Fruit fly (Drosophila melanogaster) whole organism, prepupa: ENCODE data around the gene CG31100.

Experiments used
- Blimp-1 ChIP-seq: fragments of 200-800 bp; sonication (Bioruptor generic); optimal IDR thresholded peaks from 3 replicates; lab custom pipeline; 2017; ENCODE audit warnings: missing biosample characterization, missing genetic modification characterization, mild to moderate bottlenecking, moderate library complexity, missing genetic modification reagents
- CG10669 ChIP-seq: fragments of 200-800 bp; sonication (Bioruptor generic); optimal IDR thresholded peaks from 3 replicates; lab custom pipeline; 2018; ENCODE audit warnings: missing biosample characterization, mild to moderate bottlenecking, missing genetic modification characterization, moderate library complexity
- CG11294 ChIP-seq: fragments of 200-800 bp; sonication (Bioruptor generic); IDR thresholded peaks from 2 replicates; pipeline ENCODE4 v1.3.6; 2022; ENCODE audit warnings: missing biosample characterization, missing genetic modification characterization
- CG11762 ChIP-seq: fragments of 200-800 bp; sonication (Bioruptor generic); optimal IDR thresholded peaks from 3 replicates; lab custom pipeline; 2016; ENCODE audit warnings: missing biosample characterization, missing genetic modification characterization; ENCODE audit not compliant: insufficient read depth
- CG11902 ChIP-seq: fragments of 200-800 bp; sonication (Bioruptor generic); optimal IDR thresholded peaks from 3 replicates; lab custom pipeline; 2016; ENCODE audit warnings: missing biosample characterization, missing genetic modification characterization
- CG15336 ChIP-seq: fragments of 200-800 bp; sonication (Bioruptor generic); IDR thresholded peaks from 2 replicates; pipeline ENCODE4 v1.3.6; 2022; ENCODE audit warnings: missing biosample characterization, missing genetic modification characterization
- CG1621 ChIP-seq: fragments of 200-800 bp; sonication (Bioruptor generic); optimal IDR thresholded peaks from 3 replicates; lab custom pipeline; 2018; ENCODE audit warnings: missing biosample characterization, mild to moderate bottlenecking, missing genetic modification characterization
- CG16779 ChIP-seq: fragments of 200-800 bp; sonication (Bioruptor generic); optimal IDR thresholded peaks from 3 replicates; lab custom pipeline; 2017; ENCODE audit warnings: missing biosample characterization, mild to moderate bottlenecking, missing genetic modification characterization
- CG3032 ChIP-seq: fragments of 200-800 bp; optimal IDR thresholded peaks from 2 replicates; lab custom pipeline; 2019; ENCODE audit warnings: missing biosample characterization, mild to moderate bottlenecking, missing genetic modification characterization, moderate library complexity
- CG31627 ChIP-seq: fragments of 200-800 bp; sonication (Bioruptor generic); optimal IDR thresholded peaks from 3 replicates; lab custom pipeline; 2016; ENCODE audit warnings: missing biosample characterization, missing genetic modification characterization
- CG32006 ChIP-seq: fragments of 200-800 bp; sonication (Bioruptor generic); optimal IDR thresholded peaks from 3 replicates; lab custom pipeline; 2017; ENCODE audit warnings: missing biosample characterization, mild to moderate bottlenecking, missing genetic modification characterization
- CG34406 ChIP-seq: fragments of 200-800 bp; sonication (Bioruptor generic); optimal IDR thresholded peaks from 3 replicates; lab custom pipeline; 2016; ENCODE audit warnings: missing biosample characterization, missing genetic modification characterization
- CG3919 ChIP-seq: fragments of 200-800 bp; sonication (Bioruptor generic); optimal IDR thresholded peaks from 3 replicates; lab custom pipeline; 2016; ENCODE audit warnings: missing biosample characterization, missing genetic modification characterization
- CG4318 ChIP-seq: fragments of 200-800 bp; sonication (Bioruptor generic); optimal IDR thresholded peaks from 3 replicates; lab custom pipeline; 2017; ENCODE audit warnings: missing biosample characterization, mild to moderate bottlenecking, missing genetic modification characterization
- CG6163 ChIP-seq: fragments of 200-800 bp; sonication (Bioruptor generic); IDR thresholded peaks from 3 replicates; pipeline ENCODE4 v1.3.6; 2022; ENCODE audit warnings: missing biosample characterization, missing genetic modification characterization
- CG6276 ChIP-seq: fragments of 200-800 bp; sonication (Bioruptor generic); optimal IDR thresholded peaks from 2 replicates; lab custom pipeline; 2017; ENCODE audit warnings: missing biosample characterization, mild to moderate bottlenecking, missing genetic modification characterization
- CG6792 ChIP-seq: fragments of 200-800 bp; sonication (Bioruptor generic); optimal IDR thresholded peaks from 3 replicates; lab custom pipeline; 2016; ENCODE audit warnings: missing biosample characterization, missing genetic modification characterization
- CG6808 ChIP-seq: fragments of 200-800 bp; sonication (Bioruptor generic); optimal IDR thresholded peaks from 3 replicates; lab custom pipeline; 2017; ENCODE audit warnings: missing biosample characterization, missing genetic modification characterization, mild to moderate bottlenecking, moderate library complexity, missing genetic modification reagents
- CG6854 ChIP-seq: fragments of 200-800 bp; sonication (Bioruptor generic); optimal IDR thresholded peaks from 2 replicates; lab custom pipeline; 2017; ENCODE audit warnings: missing biosample characterization, mild to moderate bottlenecking, missing genetic modification characterization
- CG8119 ChIP-seq: fragments of 200-800 bp; sonication (Bioruptor generic); IDR thresholded peaks from 3 replicates; pipeline ENCODE4 v1.3.6; 2022; ENCODE audit warnings: missing biosample characterization, missing genetic modification characterization
- CG8319 ChIP-seq: fragments of 200-800 bp; sonication (Bioruptor generic); optimal IDR thresholded peaks from 3 replicates; lab custom pipeline; 2016; ENCODE audit warnings: missing biosample characterization, missing genetic modification characterization
- CG8632 ChIP-seq: fragments of 200-800 bp; sonication (Bioruptor generic); optimal IDR thresholded peaks from 3 replicates; lab custom pipeline; 2016; ENCODE audit warnings: missing biosample characterization, missing genetic modification characterization
- CG9139 ChIP-seq: fragments of 200-800 bp; sonication (Bioruptor generic); optimal IDR thresholded peaks from 3 replicates; lab custom pipeline; 2017; ENCODE audit warnings: missing biosample characterization, mild to moderate bottlenecking, missing genetic modification characterization
- Eip78C ChIP-seq: fragments of 200-800 bp; sonication (Bioruptor generic); peaks from one replicate; lab custom pipeline; 2016; ENCODE audit warnings: missing biosample characterization, missing genetic modification characterization
- Ets21C ChIP-seq: fragments of 200-800 bp; sonication (Bioruptor generic); optimal IDR thresholded peaks from 3 replicates; lab custom pipeline; 2016; ENCODE audit warnings: missing biosample characterization, missing genetic modification characterization
- Gug ChIP-seq: fragments of 200-800 bp; sonication (Bioruptor generic); IDR thresholded peaks from 2 replicates; pipeline ENCODE4 v1.3.6; 2022; ENCODE audit warnings: missing biosample characterization, missing genetic modification characterization
- Hr4 ChIP-seq: fragments of 200-800 bp; sonication (Bioruptor generic); optimal IDR thresholded peaks from 3 replicates; lab custom pipeline; 2016; ENCODE audit warnings: missing biosample characterization, missing genetic modification characterization
- Lpt ChIP-seq: fragments of 200-800 bp; sonication (Bioruptor generic); optimal IDR thresholded peaks from 3 replicates; lab custom pipeline; 2016; ENCODE audit warnings: missing biosample characterization, missing genetic modification characterization
- OdsH ChIP-seq: fragments of 200-800 bp; sonication (Bioruptor generic); optimal IDR thresholded peaks from 3 replicates; lab custom pipeline; 2016; ENCODE audit warnings: missing biosample characterization, missing genetic modification characterization
- Sox102F ChIP-seq: fragments of 200-800 bp; sonication (Bioruptor generic); optimal IDR thresholded peaks from 2 replicates; lab custom pipeline; 2016; ENCODE audit warnings: missing biosample characterization, mild to moderate bottlenecking, missing genetic modification characterization
- achi ChIP-seq: fragments of 200-800 bp; sonication (Bioruptor generic); optimal IDR thresholded peaks from 3 replicates; lab custom pipeline; 2016; ENCODE audit warnings: missing biosample characterization, missing genetic modification characterization
- cyc ChIP-seq: fragments of 200-800 bp; sonication (Bioruptor generic); optimal IDR thresholded peaks from 3 replicates; lab custom pipeline; 2016; ENCODE audit warnings: missing biosample characterization, missing genetic modification characterization
- dsx ChIP-seq: fragments of 200-800 bp; optimal IDR thresholded peaks from 3 replicates; lab custom pipeline; 2019; ENCODE audit warnings: missing biosample characterization, mild to moderate bottlenecking, missing genetic modification characterization, moderate library complexity; ENCODE audit not compliant: poor library complexity, severe bottlenecking
- eg ChIP-seq: fragments of 200-800 bp; sonication (Bioruptor generic); IDR thresholded peaks from 3 replicates; pipeline ENCODE4 v1.3.6; 2022; ENCODE audit warnings: missing biosample characterization, missing genetic modification characterization
- esn ChIP-seq: fragments of 200-800 bp; sonication (Bioruptor generic); optimal IDR thresholded peaks from 2 replicates; lab custom pipeline; 2016; ENCODE audit warnings: missing biosample characterization, mild to moderate bottlenecking, missing genetic modification characterization, moderate library complexity
- fd59A ChIP-seq: fragments of 200-800 bp; sonication (Bioruptor generic); optimal IDR thresholded peaks from 2 replicates; lab custom pipeline; 2017; ENCODE audit warnings: missing biosample characterization, mild to moderate bottlenecking, missing genetic modification characterization, missing genetic modification reagents
- fkh ChIP-seq: fragments of 200-800 bp; sonication (Bioruptor generic); optimal IDR thresholded peaks from 3 replicates; lab custom pipeline; 2017; ENCODE audit warnings: missing biosample characterization, mild to moderate bottlenecking, missing genetic modification characterization, moderate library complexity
- net ChIP-seq: fragments of 200-800 bp; sonication (Bioruptor generic); optimal IDR thresholded peaks from 3 replicates; lab custom pipeline; 2016; ENCODE audit warnings: missing biosample characterization, missing genetic modification characterization
- pdm3 ChIP-seq: fragments of 200-800 bp; sonication (Bioruptor generic); optimal IDR thresholded peaks from 3 replicates; lab custom pipeline; 2016; ENCODE audit warnings: missing biosample characterization, missing genetic modification characterization
- salr ChIP-seq, 2 experiments: fragments of 200-800 bp; sonication (Bioruptor generic); optimal IDR thresholded peaks; 3 replicates each; lab custom pipeline; 2016 to 2018; ENCODE audit warnings: missing biosample characterization in 2 of 2, missing genetic modification characterization in 2 of 2, mild to moderate bottlenecking in 1 of 2
- ss ChIP-seq, 2 experiments: fragments of 200-800 bp; sonication (Bioruptor generic); optimal IDR thresholded peaks; 2 replicates in 1 of 2; 3 replicates in 1 of 2; lab custom pipeline; 2017 to 2018; ENCODE audit warnings: mild to moderate bottlenecking in 2 of 2, missing biosample characterization in 2 of 2, missing genetic modification characterization in 2 of 2, moderate library complexity in 1 of 2
- svp ChIP-seq: fragments of 200-800 bp; sonication (Bioruptor generic); peaks from one replicate; lab custom pipeline; 2016; ENCODE audit warnings: missing biosample characterization, missing genetic modification characterization
- topi ChIP-seq: fragments of 200-800 bp; sonication (Bioruptor generic); optimal IDR thresholded peaks from 3 replicates; lab custom pipeline; 2016; ENCODE audit warnings: missing biosample characterization, missing genetic modification characterization
- vri ChIP-seq: fragments of 200-800 bp; sonication (Bioruptor generic); optimal IDR thresholded peaks from 3 replicates; lab custom pipeline; 2016; ENCODE audit warnings: missing biosample characterization, mild to moderate bottlenecking, missing genetic modification characterization

The CG31100 gene

dm6 chr3R:9048466-9049072, 45.1 kb upstream of the CG31100 start, which contains the start of gene Mst85C:
Gene Mst85C (plus strand): TSS chr3R:9048645.
- TF ChIP-seq CG11294 = no peak
- TF ChIP-seq CG1621 (tag; lab: Kevin White, UChicago) = peak; percentile 59
- no peak for TF ChIP-seq Ets21C
- no peak for TF ChIP-seq fd59A
- TF ChIP-seq CG6808 (GFP tag; lab: Kevin White, UChicago) = peak; percentile 14
- no peak for TF ChIP-seq Gug
- no peak for TF ChIP-seq CG8632 (GFP tag; lab: Kevin White, UChicago)
- TF ChIP-seq CG6854 = peak; percentile 8
- TF ChIP-seq Eip78C (GFP tag; lab: Kevin White, UChicago) = peak; percentile 50
- no peak for TF ChIP-seq dsx
- TF ChIP-seq svp (GFP tag; lab: Kevin White, UChicago) = peak; percentile 72
- TF ChIP-seq fkh = peak; percentile 53
- no peak for TF ChIP-seq CG31627 (GFP tag; lab: Kevin White, UChicago)
- no peak for TF ChIP-seq CG32006 (GFP tag; lab: Kevin White, UChicago)
- no peak for TF ChIP-seq CG11762 (GFP tag; lab: Kevin White, UChicago)
- peak; percentile 21 for TF ChIP-seq CG10669
- peak; percentile 75 for TF ChIP-seq vri (GFP tag; lab: Kevin White, UChicago)
- no peak for TF ChIP-seq CG3919 (GFP tag; lab: Kevin White, UChicago)
- TF ChIP-seq Hr4 (GFP tag; lab: Kevin White, UChicago) = no peak
- TF ChIP-seq CG8119 (GFP tag; lab: Robert Waterston, UW) = no peak
- no peak for TF ChIP-seq net
- no peak for TF ChIP-seq cyc (GFP tag; lab: Kevin White, UChicago)
- TF ChIP-seq CG9139 (GFP tag; lab: Kevin White, UChicago) = no peak
- TF ChIP-seq, all 60 proteins: peak for 8

DNA sequence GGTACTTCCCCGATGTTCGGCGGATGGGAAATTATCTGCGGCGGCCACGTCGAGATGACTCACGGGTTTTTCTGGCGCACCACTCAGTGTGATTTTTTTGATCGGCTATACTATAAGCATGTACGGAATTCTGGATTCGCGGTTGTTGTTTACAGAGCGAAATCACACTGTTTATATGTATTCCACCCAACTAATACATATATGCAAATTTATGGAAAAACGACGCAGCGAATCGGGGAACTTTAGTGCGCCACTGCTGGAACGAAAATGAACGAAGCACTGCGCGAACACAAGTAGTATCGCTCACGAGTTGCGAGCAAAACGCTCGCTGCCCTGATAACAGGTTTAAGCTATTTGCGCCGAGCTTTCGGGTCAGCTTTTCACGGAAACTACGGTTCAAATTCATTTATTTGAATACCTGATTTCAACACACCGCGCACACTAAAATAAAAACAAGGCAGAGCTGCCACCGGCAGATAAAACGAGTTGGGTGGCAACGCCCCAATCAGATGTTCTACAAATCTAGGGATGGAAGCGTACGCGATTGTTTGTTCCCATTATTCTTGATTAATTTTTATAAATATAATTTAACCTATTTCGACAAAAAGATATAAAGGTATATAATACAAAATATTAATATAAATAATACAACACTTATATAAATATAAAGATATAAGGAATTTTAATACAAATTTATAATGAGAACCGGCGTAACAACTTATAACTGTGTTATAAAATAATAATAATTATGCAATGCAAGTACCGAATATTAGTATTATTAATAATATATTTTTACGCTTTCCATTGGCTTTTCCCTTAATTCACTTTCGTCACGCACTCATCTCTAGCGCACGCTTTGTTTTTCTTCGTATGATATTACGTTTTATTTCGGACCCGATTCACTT, 44.4 kb upstream of the CG31100 start, which contains the start of gene Rel:
Gene Rel, minus strand, starts transcription at position 417 of the 905 bp plus-strand sequence.
- no peak for TF ChIP-seq CG6163
- TF ChIP-seq CG8119 (GFP tag; lab: Robert Waterston, UW) = no peak
- TF ChIP-seq CG32006 (GFP tag; lab: Kevin White, UChicago) = peak; percentile 72
- no peak for TF ChIP-seq CG15336 (GFP tag; lab: Robert Waterston, UW)
- TF ChIP-seq dsx = peak; percentile 68
- no peak for TF ChIP-seq CG6276 (GFP tag; lab: Kevin White, UChicago)
- TF ChIP-seq eg (GFP tag; lab: Robert Waterston, UW) = no peak
- peak; percentile 62 for TF ChIP-seq CG8632 (GFP tag; lab: Kevin White, UChicago)
- peak; percentile 21 for TF ChIP-seq pdm3
- TF ChIP-seq CG6792 (GFP tag; lab: Kevin White, UChicago) = peak; percentile 28
- TF ChIP-seq topi = peak; percentile 15
- TF ChIP-seq svp (GFP tag; lab: Kevin White, UChicago) = peak; percentile 90
- TF ChIP-seq CG1621 (tag; lab: Kevin White, UChicago) = peak; percentile 67
- peak; percentile 7 for TF ChIP-seq CG9139 (GFP tag; lab: Kevin White, UChicago)
- no peak for TF ChIP-seq Ets21C
- TF ChIP-seq CG6808 (GFP tag; lab: Kevin White, UChicago) = peak; percentile 18
- TF ChIP-seq fkh = peak; percentile 75
- TF ChIP-seq esn = peak; percentile 56
- no peak for TF ChIP-seq salr (GFP tag; optimal IDR thresholded peaks at IDR 0.05; lab: Kevin White, UChicago)
- TF ChIP-seq CG31627 (GFP tag; lab: Kevin White, UChicago) = peak; percentile 5
- TF ChIP-seq CG4318 (GFP tag; lab: Kevin White, UChicago) = no peak
- peak; percentile 85 for TF ChIP-seq vri (GFP tag; lab: Kevin White, UChicago)
- peak; percentile 17 to 21 for TF ChIP-seq ss (GFP tag; optimal IDR thresholded peaks at IDR 0.05; lab: Kevin White, UChicago)
- TF ChIP-seq CG34406 (GFP tag; lab: Kevin White, UChicago) = peak; percentile 72
- TF ChIP-seq Gug = no peak
- no peak for TF ChIP-seq CG11902 (GFP tag; lab: Kevin White, UChicago)
- TF ChIP-seq achi (GFP tag; lab: Kevin White, UChicago) = peak; percentile 59
- TF ChIP-seq CG6854 = peak; percentile 90
- no peak for TF ChIP-seq Lpt
- peak; percentile 81 for TF ChIP-seq CG3032 (tag; lab: Kevin White, UChicago)
- peak; percentile 40 for TF ChIP-seq Hr4 (GFP tag; lab: Kevin White, UChicago)
- TF ChIP-seq Sox102F (GFP tag; lab: Kevin White, UChicago) = peak; percentile 20
- no peak for TF ChIP-seq CG8319 (GFP tag; lab: Kevin White, UChicago)
- peak; percentile 67 for TF ChIP-seq CG16779 (tag; lab: Kevin White, UChicago)
- TF ChIP-seq Blimp-1 (GFP tag; lab: Kevin White, UChicago) = peak; percentile 72
- no peak for TF ChIP-seq CG11294
- TF ChIP-seq OdsH (GFP tag; lab: Kevin White, UChicago) = peak; percentile 62
- peak; percentile 13 for TF ChIP-seq fd59A
